Worm (Caenorhabditis elegans) whole organism, L1 larva: ENCODE results near the gene erd-2.2.

Experiments used
- C16A3.4 ChIP-seq: fragments of 150-350 bp; optimal IDR thresholded peaks from 2 replicates; lab custom pipeline; 2014; ENCODE audit warnings: missing biosample characterization, missing genetic modification characterization
- C34B4.2 ChIP-seq: sonication (generic microtip); optimal IDR thresholded peaks from 2 replicates; lab custom pipeline; 2017; ENCODE audit warnings: mild to moderate bottlenecking, missing genetic modification characterization, missing compliant biosample characterization
- alr-1 ChIP-seq: fragments of 200-800 bp; sonication (Bioruptor generic); optimal IDR thresholded peaks from 2 replicates; lab custom pipeline; 2018; ENCODE audit warnings: borderline replicate concordance, mild to moderate bottlenecking, missing genetic modification characterization, missing compliant biosample characterization
- aly-2 ChIP-seq: fragments of 150-350 bp; optimal IDR thresholded peaks from 2 replicates; lab custom pipeline; 2014; ENCODE audit warnings: missing biosample characterization, missing genetic modification characterization
- ama-1 ChIP-seq: fragments of 150-350 bp; optimal IDR thresholded peaks from 2 replicates; lab custom pipeline; 2014
- ceh-8 ChIP-seq: fragments of 200-800 bp; sonication (Bioruptor generic); optimal IDR thresholded peaks from 2 replicates; lab custom pipeline; 2018; ENCODE audit warnings: mild to moderate bottlenecking, missing genetic modification characterization, moderate library complexity, missing compliant biosample characterization
- ceh-88 ChIP-seq: fragments of 200-800 bp; sonication (Bioruptor generic); IDR thresholded peaks from 2 replicates; pipeline ENCODE4 v1.3.6; 2022; ENCODE audit warnings: missing genetic modification characterization, missing compliant biosample characterization
- ceh-90 ChIP-seq: sonication (generic microtip); optimal IDR thresholded peaks from 2 replicates; lab custom pipeline; 2016; ENCODE audit warnings: missing genetic modification characterization, missing compliant biosample characterization
- ces-1 ChIP-seq: fragments of 150-350 bp; optimal IDR thresholded peaks from 2 replicates; lab custom pipeline; 2014; ENCODE audit warnings: missing biosample characterization, missing genetic modification reagents, missing genetic modification characterization
- dpl-1 ChIP-seq, 3 experiments: fragments of 150-350 bp in 2 of 3; sonication (generic microtip) in 1 of 3; optimal IDR thresholded peaks; 2 replicates each; lab custom pipeline; 2014 to 2017; ENCODE audit warnings: missing biosample characterization in 3 of 3, missing genetic modification characterization in 3 of 3, missing genetic modification reagents in 3 of 3
- efl-1 ChIP-seq, 4 experiments: fragments of 150-350 bp; optimal IDR thresholded peaks in 3 of 4; peaks in 1 of 4; 1 replicate in 1 of 4; 2 replicates in 3 of 4; lab custom pipeline; 2014; ENCODE audit warnings: missing biosample characterization in 2 of 4, missing genetic modification characterization in 2 of 4, missing genetic modification reagents in 2 of 4
- efl-3 ChIP-seq: fragments of 200-800 bp; sonication (Bioruptor generic); optimal IDR thresholded peaks from 2 replicates; lab custom pipeline; 2018; ENCODE audit warnings: mild to moderate bottlenecking, missing genetic modification characterization, missing compliant biosample characterization
- egl-27 ChIP-seq, 2 experiments: fragments of 150-350 bp in 1 of 2; sonication (generic microtip); optimal IDR thresholded peaks; 3 replicates each; lab custom pipeline; 2017 to 2018; ENCODE audit warnings: missing biosample characterization in 2 of 2, missing genetic modification characterization in 2 of 2, missing genetic modification reagents in 2 of 2
- elt-2 ChIP-seq: sonication (generic microtip); optimal IDR thresholded peaks from 2 replicates; lab custom pipeline; 2016; ENCODE audit warnings: missing genetic modification characterization, mild to moderate bottlenecking, inconsistent platforms, missing compliant biosample characterization, missing genetic modification reagents
- elt-3 ChIP-seq, 6 experiments: fragments of 150-350 bp in 1 of 6; sonication (generic microtip); optimal IDR thresholded peaks; 2 replicates each; lab custom pipeline; 2017 to 2018; ENCODE audit warnings: missing biosample characterization in 6 of 6, missing genetic modification characterization in 6 of 6, inconsistent platforms in 1 of 6
- ets-5 ChIP-seq: fragments of 200-800 bp; sonication (Bioruptor generic); IDR thresholded peaks from 2 replicates; pipeline ENCODE4 v1.3.6; 2022; ENCODE audit warnings: missing genetic modification characterization, missing compliant biosample characterization
- fkh-10 ChIP-seq: sonication (generic microtip); optimal IDR thresholded peaks from 2 replicates; lab custom pipeline; 2017; ENCODE audit warnings: missing biosample characterization, missing genetic modification reagents, missing genetic modification characterization
- fkh-4 ChIP-seq: sonication (generic microtip); optimal IDR thresholded peaks from 2 replicates; lab custom pipeline; 2016; ENCODE audit warnings: missing compliant biosample characterization, missing genetic modification characterization, borderline replicate concordance
- fos-1 ChIP-seq: fragments of 150-350 bp; optimal IDR thresholded peaks from 2 replicates; lab custom pipeline; 2014; ENCODE audit warnings: missing biosample characterization, missing genetic modification characterization
- grh-1 ChIP-seq: fragments of 200-800 bp; sonication (Bioruptor generic); IDR thresholded peaks from 2 replicates; pipeline ENCODE4 v1.3.6; 2022; ENCODE audit warnings: missing genetic modification reagents, missing genetic modification characterization, missing compliant biosample characterization
- hlh-4 ChIP-seq: sonication (generic microtip); optimal IDR thresholded peaks from 2 replicates; lab custom pipeline; 2016; ENCODE audit warnings: mild to moderate bottlenecking, missing genetic modification characterization, missing compliant biosample characterization
- hpl-2 ChIP-seq: fragments of 150-350 bp; optimal IDR thresholded peaks from 2 replicates; lab custom pipeline; 2014; ENCODE audit warnings: missing biosample characterization, missing genetic modification reagents, missing genetic modification characterization
- isw-1 ChIP-seq: fragments of 200-800 bp; sonication (Bioruptor generic); IDR thresholded peaks from 2 replicates; pipeline ENCODE4 v1.3.6; 2022; ENCODE audit warnings: missing genetic modification characterization, missing compliant biosample characterization
- jun-1 ChIP-seq: fragments of 150-350 bp; optimal IDR thresholded peaks from 2 replicates; lab custom pipeline; 2014; ENCODE audit warnings: missing biosample characterization, missing genetic modification reagents, missing genetic modification characterization
- lin-14 ChIP-seq: fragments of 200-800 bp; sonication (Bioruptor generic); optimal IDR thresholded peaks from 2 replicates; lab custom pipeline; 2018; ENCODE audit warnings: mild to moderate bottlenecking, missing genetic modification characterization, moderate library complexity, missing compliant biosample characterization
- lsy-2 ChIP-seq, 2 experiments: fragments of 150-350 bp; optimal IDR thresholded peaks; 2 replicates each; lab custom pipeline; 2014; ENCODE audit warnings: missing biosample characterization in 2 of 2, missing genetic modification characterization in 2 of 2
- mdl-1 ChIP-seq, 2 experiments: fragments of 150-350 bp; optimal IDR thresholded peaks; 2 replicates each; lab custom pipeline; 2014 to 2017; ENCODE audit warnings: missing biosample characterization in 2 of 2, missing genetic modification characterization in 2 of 2, inconsistent platforms in 1 of 2
- mef-2 ChIP-seq: fragments of 150-350 bp; optimal IDR thresholded peaks from 2 replicates; lab custom pipeline; 2014; ENCODE audit warnings: missing biosample characterization, missing genetic modification characterization
- nhr-11 ChIP-seq: fragments of 150-350 bp; optimal IDR thresholded peaks from 2 replicates; lab custom pipeline; 2014; ENCODE audit warnings: missing biosample characterization, missing genetic modification characterization
- nhr-12 ChIP-seq: sonication (generic microtip); optimal IDR thresholded peaks from 2 replicates; lab custom pipeline; 2017; ENCODE audit warnings: missing biosample characterization, missing genetic modification characterization
- nhr-20 ChIP-seq: sonication (generic microtip); optimal IDR thresholded peaks from 2 replicates; lab custom pipeline; 2016; ENCODE audit warnings: mild to moderate bottlenecking, missing genetic modification characterization, missing compliant biosample characterization
- nhr-237 ChIP-seq: fragments of 150-350 bp; optimal IDR thresholded peaks from 2 replicates; lab custom pipeline; 2014; ENCODE audit warnings: missing biosample characterization, missing genetic modification characterization
- nhr-28 ChIP-seq: fragments of 150-350 bp; optimal IDR thresholded peaks from 2 replicates; lab custom pipeline; 2014; ENCODE audit warnings: missing biosample characterization, missing genetic modification characterization
- nhr-71 ChIP-seq: sonication (generic microtip); optimal IDR thresholded peaks from 2 replicates; lab custom pipeline; 2016; ENCODE audit warnings: mild to moderate bottlenecking, missing genetic modification characterization, moderate library complexity, missing compliant biosample characterization
- nhr-76 ChIP-seq: sonication (generic microtip); optimal IDR thresholded peaks from 2 replicates; lab custom pipeline; 2017; ENCODE audit warnings: missing biosample characterization, missing genetic modification characterization
- nhr-90 ChIP-seq: sonication (generic microtip); optimal IDR thresholded peaks from 2 replicates; lab custom pipeline; 2016; ENCODE audit warnings: mild to moderate bottlenecking, missing genetic modification characterization, missing compliant biosample characterization; ENCODE audit not compliant: poor library complexity
- pag-3 ChIP-seq: sonication (generic microtip); optimal IDR thresholded peaks from 2 replicates; lab custom pipeline; 2017; ENCODE audit warnings: missing genetic modification characterization, mild to moderate bottlenecking, missing compliant biosample characterization, antibody characterized with exemption, borderline replicate concordance; ENCODE audit not compliant: insufficient read depth
- pqm-1 ChIP-seq: sonication (generic microtip); optimal IDR thresholded peaks from 3 replicates; lab custom pipeline; 2017; ENCODE audit warnings: missing biosample characterization, missing genetic modification characterization
- rnt-1 ChIP-seq: sonication (generic microtip); optimal IDR thresholded peaks from 2 replicates; lab custom pipeline; 2016; ENCODE audit warnings: mild to moderate bottlenecking, missing genetic modification characterization, moderate library complexity, missing compliant biosample characterization
- skn-1 ChIP-seq: fragments of 150-350 bp; optimal IDR thresholded peaks from 2 replicates; lab custom pipeline; 2014; ENCODE audit warnings: missing biosample characterization, missing genetic modification characterization
- snpc-4 ChIP-seq: fragments of 150-350 bp; optimal IDR thresholded peaks from 2 replicates; lab custom pipeline; 2014; ENCODE audit warnings: missing biosample characterization, missing genetic modification characterization
- snu-23 ChIP-seq: sonication (generic microtip); optimal IDR thresholded peaks from 2 replicates; lab custom pipeline; 2016; ENCODE audit warnings: missing genetic modification characterization, missing compliant biosample characterization
- sox-4 ChIP-seq: sonication (generic microtip); optimal IDR thresholded peaks from 2 replicates; lab custom pipeline; 2016; ENCODE audit warnings: missing genetic modification characterization, missing compliant biosample characterization
- sptf-1 ChIP-seq: fragments of 150-350 bp; optimal IDR thresholded peaks from 2 replicates; lab custom pipeline; 2014; ENCODE audit warnings: missing biosample characterization, missing genetic modification characterization
- swsn-7 ChIP-seq: sonication (generic microtip); optimal IDR thresholded peaks from 2 replicates; lab custom pipeline; 2016; ENCODE audit warnings: missing genetic modification characterization, missing compliant biosample characterization
- unc-86 ChIP-seq: sonication (generic microtip); optimal IDR thresholded peaks from 2 replicates; lab custom pipeline; 2016; ENCODE audit warnings: missing genetic modification characterization, missing compliant biosample characterization
- unc-98 ChIP-seq: fragments of 200-800 bp; sonication (Bioruptor generic); IDR thresholded peaks from 2 replicates; pipeline ENCODE4 v1.3.6; 2022; ENCODE audit warnings: missing genetic modification characterization, missing compliant biosample characterization
- zip-4 ChIP-seq: fragments of 200-800 bp; sonication (Bioruptor generic); optimal IDR thresholded peaks from 2 replicates; lab custom pipeline; 2018; ENCODE audit warnings: mild to moderate bottlenecking, missing genetic modification characterization, moderate library complexity, missing compliant biosample characterization
- ztf-11 ChIP-seq, 2 experiments: sonication (generic microtip); optimal IDR thresholded peaks; 2 replicates each; lab custom pipeline; 2016 to 2017; ENCODE audit warnings: missing genetic modification characterization in 2 of 2, missing biosample characterization in 1 of 2, missing compliant biosample characterization in 1 of 2

Gene erd-2.2

ce11 chrIII:5906059-5906458, 790 bp upstream of the erd-2.2 start, which contains the start of gene dpff-1 (continued):
- no peak for TF ChIP-seq ztf-11 (tag; optimal IDR thresholded peaks at IDR 0.05; lab: Kevin White, UChicago)
- TF ChIP-seq efl-1 (optimal IDR thresholded peaks at IDR 0.05; lab: Kevin White, UChicago): peak; percentile 42 to 47
- TF ChIP-seq efl-1 (GFP tag; optimal IDR thresholded peaks at IDR 0.05 in 1 of 2; lab: Kevin White, UChicago): peak; percentile 31 to 93
- no peak for TF ChIP-seq hlh-4 (tag; lab: Kevin White, UChicago)
- no peak for TF ChIP-seq efl-3 (GFP tag; lab: Kevin White, UChicago)
- TF ChIP-seq nhr-90 (tag; lab: Kevin White, UChicago): no peak
- peak; percentile 25 to 52 (median 37) for TF ChIP-seq dpl-1 (GFP tag; optimal IDR thresholded peaks at IDR 0.05; lab: Kevin White, UChicago)
- no peak for TF ChIP-seq elt-2 (tag; lab: Kevin White, UChicago)
- TF ChIP-seq unc-86 (tag; lab: Kevin White, UChicago): no peak
- TF ChIP-seq C16A3.4 (tag; lab: Kevin White, UChicago): no peak
- TF ChIP-seq fkh-4: no peak
- no peak for TF ChIP-seq nhr-76 (tag; lab: Kevin White, UChicago)
- TF ChIP-seq hpl-2 (GFP tag; lab: Kevin White, UChicago): no peak
- TF ChIP-seq ets-5 (GFP tag; lab: Robert Waterston, UW): no peak
- TF ChIP-seq ces-1 (GFP tag; lab: Kevin White, UChicago): no peak
- no peak for TF ChIP-seq nhr-11
- TF ChIP-seq fkh-10 (GFP tag; lab: Kevin White, UChicago): no peak
- TF ChIP-seq ceh-8 (GFP tag; lab: Kevin White, UChicago): no peak
- no peak for TF ChIP-seq jun-1 (tag; lab: Kevin White, UChicago)
- no peak for TF ChIP-seq pag-3 (tag; lab: Kevin White, UChicago)
- TF ChIP-seq nhr-20: no peak
- peak; percentile 35 for TF ChIP-seq snu-23 (GFP tag; lab: Kevin White, UChicago)
- TF ChIP-seq aly-2 (tag; lab: Kevin White, UChicago): no peak
- no peak for TF ChIP-seq snpc-4 (tag; lab: Kevin White, UChicago)
- TF ChIP-seq unc-98: no peak
- peak; percentile 43 for TF ChIP-seq lin-14
- no peak for TF ChIP-seq alr-1 (tag; lab: Kevin White, UChicago)
- no peak for TF ChIP-seq fos-1
- no peak for TF ChIP-seq mef-2 (tag; lab: Kevin White, UChicago)
- no peak for TF ChIP-seq nhr-237 (tag; lab: Kevin White, UChicago)
- TF ChIP-seq rnt-1 (tag; lab: Kevin White, UChicago): peak; percentile 50
- no peak for TF ChIP-seq egl-27 (tag; optimal IDR thresholded peaks at IDR 0.05; lab: Kevin White, UChicago)
- TF ChIP-seq ceh-90 (tag; lab: Kevin White, UChicago): no peak
- no peak for TF ChIP-seq skn-1 (tag; lab: Kevin White, UChicago)
- no peak for TF ChIP-seq isw-1 (GFP tag; lab: Robert Waterston, UW)
- TF ChIP-seq ama-1 (lab: Kevin White, UChicago): no peak
- TF ChIP-seq nhr-12 (tag; lab: Kevin White, UChicago): no peak
- peak; percentile 38 for TF ChIP-seq nhr-71
- TF ChIP-seq, all 84 proteins: peak for 11

- no peak for TF ChIP-seq nhr-28 (tag; lab: Kevin White, UChicago)
- TF ChIP-seq elt-2 (tag; lab: Kevin White, UChicago): no peak
- TF ChIP-seq zip-4 (GFP tag; lab: Kevin White, UChicago): no peak
- no peak for TF ChIP-seq nhr-76 (tag; lab: Kevin White, UChicago)
- TF ChIP-seq sox-4 (tag; lab: Kevin White, UChicago): no peak
- TF ChIP-seq grh-1 (GFP tag; lab: Robert Waterston, UW): no peak
- no peak for TF ChIP-seq swsn-7
- no peak for TF ChIP-seq isw-1 (GFP tag; lab: Robert Waterston, UW)
- TF ChIP-seq skn-1 (tag; lab: Kevin White, UChicago): no peak
- no peak for TF ChIP-seq ceh-88
- no peak for TF ChIP-seq lsy-2 (tag; optimal IDR thresholded peaks at IDR 0.05; lab: Kevin White, UChicago)
- no peak for TF ChIP-seq ces-1 (GFP tag; lab: Kevin White, UChicago)
- no peak for TF ChIP-seq ceh-90 (tag; lab: Kevin White, UChicago)
- TF ChIP-seq sptf-1 (tag; lab: Kevin White, UChicago): no peak
- no peak for TF ChIP-seq C34B4.2 (tag; lab: Kevin White, UChicago)
- no peak for TF ChIP-seq elt-3 (tag; optimal IDR thresholded peaks at IDR 0.05; lab: Kevin White, UChicago)
- no peak for TF ChIP-seq pqm-1
- no peak for TF ChIP-seq mdl-1 (tag; optimal IDR thresholded peaks at IDR 0.05; lab: Kevin White, UChicago)
Observed at ce11 chrIII:5908408-5908807, 1.6 kb downstream of the erd-2.2 start, which contains the start of gene C28H8.3. C28H8.3 (plus strand) TSS chrIII:5908700.
